Worm (Caenorhabditis elegans) whole organism, L1 larva: ENCODE data around the gene qns-1.
A peak's percentile ranks its signal among the peaks of the same experiment; 100 is the strongest.

Source experiments
- Y116A8C.19 ChIP-seq: sonication (generic microtip); optimal IDR thresholded peaks from 2 replicates; lab custom pipeline; 2016; ENCODE audit warnings: missing compliant biosample characterization, missing genetic modification characterization, borderline replicate concordance
- ama-1 ChIP-seq: fragments of 150-350 bp; optimal IDR thresholded peaks from 2 replicates; lab custom pipeline; 2014
- ceh-82 ChIP-seq, 3 experiments: fragments of 150-350 bp in 1 of 3; sonication (generic microtip) in 2 of 3; optimal IDR thresholded peaks; 2 replicates each; lab custom pipeline; 2014 to 2017; ENCODE audit warnings: missing biosample characterization in 3 of 3, missing genetic modification characterization in 3 of 3
- ceh-88 ChIP-seq: fragments of 200-800 bp; sonication (Bioruptor generic); IDR thresholded peaks from 2 replicates; pipeline ENCODE4 v1.3.6; 2022; ENCODE audit warnings: missing genetic modification characterization, missing compliant biosample characterization
- ces-1 ChIP-seq: fragments of 150-350 bp; optimal IDR thresholded peaks from 2 replicates; lab custom pipeline; 2014; ENCODE audit warnings: missing biosample characterization, missing genetic modification reagents, missing genetic modification characterization
- dsc-1 ChIP-seq: sonication (generic microtip); optimal IDR thresholded peaks from 2 replicates; lab custom pipeline; 2016; ENCODE audit warnings: mild to moderate bottlenecking, missing genetic modification characterization, missing compliant biosample characterization
- efl-1 ChIP-seq, 4 experiments: fragments of 150-350 bp; optimal IDR thresholded peaks in 3 of 4; peaks in 1 of 4; 1 replicate in 1 of 4; 2 replicates in 3 of 4; lab custom pipeline; 2014; ENCODE audit warnings: missing biosample characterization in 2 of 4, missing genetic modification characterization in 2 of 4, missing genetic modification reagents in 2 of 4
- fkh-10 ChIP-seq: sonication (generic microtip); optimal IDR thresholded peaks from 2 replicates; lab custom pipeline; 2017; ENCODE audit warnings: missing biosample characterization, missing genetic modification reagents, missing genetic modification characterization
- fos-1 ChIP-seq: fragments of 150-350 bp; optimal IDR thresholded peaks from 2 replicates; lab custom pipeline; 2014; ENCODE audit warnings: missing biosample characterization, missing genetic modification characterization
- hlh-17 ChIP-seq: fragments of 200-800 bp; sonication (Bioruptor generic); optimal IDR thresholded peaks from 2 replicates; lab custom pipeline; 2018; ENCODE audit warnings: missing genetic modification characterization, mild to moderate bottlenecking, missing compliant biosample characterization, moderate library complexity, borderline replicate concordance
- hpl-2 ChIP-seq: fragments of 150-350 bp; optimal IDR thresholded peaks from 2 replicates; lab custom pipeline; 2014; ENCODE audit warnings: missing biosample characterization, missing genetic modification reagents, missing genetic modification characterization
- jun-1 ChIP-seq: fragments of 150-350 bp; optimal IDR thresholded peaks from 2 replicates; lab custom pipeline; 2014; ENCODE audit warnings: missing biosample characterization, missing genetic modification reagents, missing genetic modification characterization
- lin-14 ChIP-seq: fragments of 200-800 bp; sonication (Bioruptor generic); optimal IDR thresholded peaks from 2 replicates; lab custom pipeline; 2018; ENCODE audit warnings: mild to moderate bottlenecking, missing genetic modification characterization, moderate library complexity, missing compliant biosample characterization
- lin-15B ChIP-seq: fragments of 150-350 bp; sonication (generic microtip); optimal IDR thresholded peaks from 3 replicates; lab custom pipeline; 2014; ENCODE audit warnings: missing biosample characterization, missing genetic modification characterization
- lin-39 ChIP-seq: fragments of 150-350 bp; optimal IDR thresholded peaks from 2 replicates; lab custom pipeline; 2014; ENCODE audit warnings: missing biosample characterization, missing genetic modification reagents, missing genetic modification characterization
- lir-3 ChIP-seq: sonication (generic microtip); optimal IDR thresholded peaks from 2 replicates; lab custom pipeline; 2016; ENCODE audit warnings: mild to moderate bottlenecking, missing genetic modification characterization, moderate library complexity, missing compliant biosample characterization; ENCODE audit not compliant: poor library complexity
- mep-1 ChIP-seq: fragments of 150-350 bp; optimal IDR thresholded peaks from 2 replicates; lab custom pipeline; 2014; ENCODE audit warnings: missing biosample characterization, missing genetic modification characterization
- nhr-28 ChIP-seq: fragments of 150-350 bp; optimal IDR thresholded peaks from 2 replicates; lab custom pipeline; 2014; ENCODE audit warnings: missing biosample characterization, missing genetic modification characterization
- nhr-71 ChIP-seq: sonication (generic microtip); optimal IDR thresholded peaks from 2 replicates; lab custom pipeline; 2016; ENCODE audit warnings: mild to moderate bottlenecking, missing genetic modification characterization, moderate library complexity, missing compliant biosample characterization
- nhr-76 ChIP-seq: sonication (generic microtip); optimal IDR thresholded peaks from 2 replicates; lab custom pipeline; 2017; ENCODE audit warnings: missing biosample characterization, missing genetic modification characterization
- nhr-77 ChIP-seq: fragments of 150-350 bp; optimal IDR thresholded peaks from 2 replicates; lab custom pipeline; 2014; ENCODE audit warnings: missing biosample characterization, missing genetic modification characterization
- pqm-1 ChIP-seq: sonication (generic microtip); optimal IDR thresholded peaks from 3 replicates; lab custom pipeline; 2017; ENCODE audit warnings: missing biosample characterization, missing genetic modification characterization
- sup-37 ChIP-seq: fragments of 200-800 bp; sonication (Bioruptor generic); optimal IDR thresholded peaks from 2 replicates; lab custom pipeline; 2018; ENCODE audit warnings: mild to moderate bottlenecking, missing genetic modification characterization, missing compliant biosample characterization
- tlp-1 ChIP-seq: fragments of 150-350 bp; optimal IDR thresholded peaks from 2 replicates; lab custom pipeline; 2014; ENCODE audit warnings: missing biosample characterization, missing genetic modification characterization
- unc-98 ChIP-seq: fragments of 200-800 bp; sonication (Bioruptor generic); IDR thresholded peaks from 2 replicates; pipeline ENCODE4 v1.3.6; 2022; ENCODE audit warnings: missing genetic modification characterization, missing compliant biosample characterization
- xbp-1 ChIP-seq: sonication (generic microtip); optimal IDR thresholded peaks from 2 replicates; lab custom pipeline; 2016; ENCODE audit warnings: missing genetic modification characterization, missing compliant biosample characterization

Gene qns-1

DNA sequence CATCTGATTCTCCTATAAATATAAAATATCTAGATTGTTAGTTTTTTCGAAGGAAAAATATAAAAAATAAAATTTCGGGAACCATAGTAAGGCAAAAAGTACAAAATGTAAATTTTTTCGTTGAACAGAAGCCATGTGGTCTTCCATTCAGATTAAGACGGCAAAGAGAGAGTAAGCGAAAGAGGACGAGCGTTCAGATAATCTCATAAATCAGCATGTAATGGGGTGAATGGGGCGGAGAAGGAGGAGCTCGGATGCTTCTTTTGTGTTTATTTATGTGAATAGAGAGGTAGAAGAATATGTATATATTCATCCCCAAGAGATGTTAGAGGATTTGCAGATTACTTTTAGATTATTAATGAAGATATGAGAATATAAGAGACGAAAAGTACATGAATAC, 44.8 kb downstream of the qns-1 start, which contains the start of gene pxf-1:
pxf-1 (minus strand) TSS at position 14 of the 400 bp plus-strand sequence.
- TF ChIP-seq lir-3 (tag; lab: Kevin White, UChicago) (no peak), efl-1 (optimal IDR thresholded peaks at IDR 0.05; lab: Kevin White, UChicago) (no peak), efl-1 (GFP tag; optimal IDR thresholded peaks at IDR 0.05 in 1 of 2; lab: Kevin White, UChicago) (no peak), Y116A8C.19 (tag; lab: Kevin White, UChicago) (no peak), ceh-88 (no peak), jun-1 (tag; lab: Kevin White, UChicago) (no peak), lin-15B (tag; lab: Kevin White, UChicago) (no peak), dsc-1 (tag; lab: Kevin White, UChicago) (no peak), nhr-77 (tag; lab: Kevin White, UChicago) (no peak), fos-1 (tag; lab: Kevin White, UChicago) (no peak), hlh-17 (GFP tag; lab: Kevin White, UChicago) (no peak), nhr-76 (no peak), unc-98 (GFP tag; lab: Robert Waterston, UW) (no peak), tlp-1 (tag; lab: Kevin White, UChicago) (no peak), ama-1 (lab: Kevin White, UChicago) (no peak), fkh-10 (GFP tag; lab: Kevin White, UChicago) (no peak), lin-39 (no peak), sup-37 (GFP tag; lab: Kevin White, UChicago) (no peak), hpl-2 (GFP tag; lab: Kevin White, UChicago) (no peak), mep-1 (tag; lab: Kevin White, UChicago) (no peak), ceh-82 (tag; optimal IDR thresholded peaks at IDR 0.05; lab: Kevin White, UChicago) (no peak)

DNA sequence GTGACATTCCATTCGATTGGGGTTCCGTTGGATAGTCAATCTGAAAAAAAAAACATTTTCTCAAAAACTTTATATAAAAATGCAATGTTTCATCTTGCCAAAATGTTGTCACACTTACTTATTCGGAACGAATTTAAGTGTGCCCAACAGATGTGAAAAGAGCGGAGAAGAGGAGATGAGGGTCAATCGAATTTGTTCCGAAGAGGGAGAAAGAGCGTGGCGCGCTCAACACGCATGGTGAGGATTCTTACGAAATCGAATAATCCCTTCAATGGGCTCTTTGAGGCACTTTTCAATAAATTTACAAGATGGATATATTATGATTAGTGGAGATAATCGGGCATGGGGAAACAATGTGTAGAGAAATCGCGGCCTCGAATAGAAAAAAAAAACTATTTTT, 48.3 kb downstream of the qns-1 start:
- peak; percentile 92 for TF ChIP-seq fkh-10 (GFP tag; lab: Kevin White, UChicago)
- no peak for TF ChIP-seq nhr-28
- no peak for TF ChIP-seq pqm-1
- TF ChIP-seq xbp-1 (tag; lab: Kevin White, UChicago): no peak
- peak; percentile 21 for TF ChIP-seq nhr-71
- TF ChIP-seq ces-1 (GFP tag; lab: Kevin White, UChicago): peak; percentile 38
- TF ChIP-seq lin-14: peak; percentile 84
- TF ChIP-seq, all 84 proteins: peak for 4
